Fruit fly (Drosophila melanogaster): ENCODE results near the gene PGRP-LD.

The PGRP-LD gene

dm6 chr3L:5820039-5820438, 40.2 kb downstream of the PGRP-LD start (continued):
- TF ChIP-seq yki (optimal IDR thresholded peaks at IDR 0.05) (no peak), Rfx (GFP tag; IDR thresholded peaks at IDR 0.05) (no peak), CG7987 (GFP tag; optimal IDR thresholded peaks at IDR 0.05) (no peak), ab (GFP tag; optimal IDR thresholded peaks at IDR 0.05) (no peak), Gug (GFP tag; IDR thresholded peaks at IDR 0.05) (no peak), MTF-1 (GFP tag; optimal IDR thresholded peaks at IDR 0.05; ENCODE audit: borderline replicate concordance) (no peak), CG30403 (GFP tag; optimal IDR thresholded peaks at IDR 0.05) (no peak), grau (tag; optimal IDR thresholded peaks at IDR 0.05) (peak; percentile 7), jigr1 (GFP tag; IDR thresholded peaks at IDR 0.05) (no peak), CG3065 (GFP tag; optimal IDR thresholded peaks at IDR 0.05) (no peak), ssp (GFP tag; IDR thresholded peaks at IDR 0.05) (no peak), CG1832 (GFP tag; optimal IDR thresholded peaks at IDR 0.05) (no peak), CG43689 (GFP tag; IDR thresholded peaks at IDR 0.05) (no peak), CG14710 (tag; optimal IDR thresholded peaks at IDR 0.05) (no peak), sima (GFP tag; optimal IDR thresholded peaks at IDR 0.05) (no peak), gsb (GFP tag; IDR thresholded peaks at IDR 0.05) (no peak), zf30C (GFP tag; optimal IDR thresholded peaks at IDR 0.05) (peak; percentile 3), CG3407 (GFP tag; optimal IDR thresholded peaks at IDR 0.05) (no peak), CG17186 (GFP tag; optimal IDR thresholded peaks at IDR 0.05) (no peak), eve (GFP tag; optimal IDR thresholded peaks at IDR 0.05) (no peak), Scr (GFP tag; IDR thresholded peaks at IDR 0.05; ENCODE audit: partially characterized antibody) (no peak), gro (GFP tag; optimal IDR thresholded peaks at IDR 0.05) (no peak), ems (GFP tag; optimal IDR thresholded peaks at IDR 0.05) (no peak), Drgx (GFP tag; IDR thresholded peaks at IDR 0.05) (no peak), CG2116 (GFP tag; optimal IDR thresholded peaks at IDR 0.05) (no peak), chm (GFP tag; IDR thresholded peaks at IDR 0.05) (no peak), CG32532 (GFP tag; IDR thresholded peaks at IDR 0.05) (no peak), Rx (GFP tag; IDR thresholded peaks at IDR 0.05) (no peak), Oaz (GFP tag; IDR thresholded peaks at IDR 0.05) (no peak), H15 (GFP tag; IDR thresholded peaks at IDR 0.05) (no peak), Six4 (GFP tag; optimal IDR thresholded peaks at IDR 0.05) (no peak), nerfin-1 (tag; optimal IDR thresholded peaks at IDR 0.05) (no peak), CG31388 (GFP tag; optimal IDR thresholded peaks at IDR 0.05) (no peak), sob (GFP tag; IDR thresholded peaks at IDR 0.05) (no peak), maf-S (GFP tag; optimal IDR thresholded peaks at IDR 0.05) (no peak), CG2678 (tag; optimal IDR thresholded peaks at IDR 0.05) (peak; percentile 30), Kr (GFP tag; optimal IDR thresholded peaks at IDR 0.05) (no peak), CG4328 (GFP tag; optimal IDR thresholded peaks at IDR 0.05) (no peak), CG9876 (GFP tag; optimal IDR thresholded peaks at IDR 0.05) (no peak), so (GFP tag; IDR thresholded peaks at IDR 0.05) (peak; percentile 23; the same call in 1 of the 3 replicates), Lim3 (GFP tag; IDR thresholded peaks at IDR 0.05) (no peak), D19A (tag; optimal IDR thresholded peaks at IDR 0.05) (no peak), CG12391 (tag; optimal IDR thresholded peaks at IDR 0.05) (peak; percentile 22), Ets97D (GFP tag; optimal IDR thresholded peaks at IDR 0.05) (no peak), BEAF-32 (GFP tag; optimal IDR thresholded peaks at IDR 0.05) (no peak), Dip2 (GFP tag; IDR thresholded peaks at IDR 0.05) (no peak), CG10147 (GFP tag; optimal IDR thresholded peaks at IDR 0.05) (no peak), Xbp1 (GFP tag; optimal IDR thresholded peaks at IDR 0.05) (peak; percentile 28), CG12659 (GFP tag; optimal IDR thresholded peaks at IDR 0.05) (peak; percentile 3), abd-A (tag; optimal IDR thresholded peaks at IDR 0.05) (no peak), CG1603 (tag; optimal IDR thresholded peaks at IDR 0.05) (peak; percentile 38), CG12104 (GFP tag; optimal IDR thresholded peaks at IDR 0.05) (no peak), Asciz (GFP tag; optimal IDR thresholded peaks at IDR 0.05) (no peak)
